Fruit fly (Drosophila melanogaster) whole organism, wandering third instar larva: ENCODE results near the gene cher.
A peak's percentile ranks its signal among the peaks of the same experiment; 100 is the strongest.

ENCODE experiments used
- Abd-B ChIP-seq: fragments of >200 bp; optimal IDR thresholded peaks from 2 replicates; lab custom pipeline; 2017; ENCODE audit warnings: missing biosample characterization, missing genetic modification characterization
- CG32264 ChIP-seq: fragments of 200-800 bp; sonication (Bioruptor generic); optimal IDR thresholded peaks from 2 replicates; lab custom pipeline; 2016; ENCODE audit warnings: missing biosample characterization, missing genetic modification characterization
- CG9705 ChIP-seq: fragments of 200-800 bp; sonication (Bioruptor generic); optimal IDR thresholded peaks from 2 replicates; lab custom pipeline; 2018; ENCODE audit warnings: missing biosample characterization, mild to moderate bottlenecking, missing genetic modification characterization
- CrebA ChIP-seq: fragments of 200-800 bp; sonication (Bioruptor generic); optimal IDR thresholded peaks from 2 replicates; lab custom pipeline; 2016; ENCODE audit warnings: missing biosample characterization, mild to moderate bottlenecking, missing genetic modification characterization, borderline replicate concordance
- Dfd ChIP-seq: fragments of >200 bp; optimal IDR thresholded peaks from 2 replicates; lab custom pipeline; 2017; ENCODE audit warnings: missing biosample characterization, missing genetic modification characterization
- Dif ChIP-seq: fragments of 200-275, 200-300 bp; sonication (Bioruptor generic); optimal IDR thresholded peaks from 2 replicates; lab custom pipeline; 2018; ENCODE audit warnings: missing biosample characterization, missing genetic modification characterization; ENCODE audit not compliant: partially characterized antibody
- GATAd ChIP-seq: sonication (Bioruptor generic); optimal IDR thresholded peaks from 2 replicates; lab custom pipeline; 2016; ENCODE audit warnings: missing biosample characterization, missing genetic modification characterization
- HLH106 ChIP-seq: fragments of 200-800 bp; optimal IDR thresholded peaks from 3 replicates; lab custom pipeline; 2019; ENCODE audit warnings: missing biosample characterization, mild to moderate bottlenecking, missing genetic modification characterization, moderate library complexity
- Hnf4 ChIP-seq: fragments of 200-800 bp; sonication (Bioruptor generic); optimal IDR thresholded peaks from 2 replicates; lab custom pipeline; 2016; ENCODE audit warnings: missing biosample characterization, mild to moderate bottlenecking, missing genetic modification characterization
- Hr78 ChIP-seq: fragments of >200 bp; optimal IDR thresholded peaks from 2 replicates; lab custom pipeline; 2017; ENCODE audit warnings: missing biosample characterization, missing genetic modification characterization
- Hr83 ChIP-seq: fragments of 200-300 bp; sonication (Bioruptor generic); optimal IDR thresholded peaks from 2 replicates; lab custom pipeline; 2016; ENCODE audit warnings: missing biosample characterization, mild to moderate bottlenecking, missing genetic modification characterization, moderate library complexity; ENCODE audit not compliant: poor library complexity, severe bottlenecking
- Jra ChIP-seq: sonication (Bioruptor generic); optimal IDR thresholded peaks from 2 replicates; lab custom pipeline; 2016; ENCODE audit warnings: missing biosample characterization, missing genetic modification characterization
- Mio ChIP-seq: sonication (Bioruptor generic); optimal IDR thresholded peaks from 2 replicates; lab custom pipeline; 2016; ENCODE audit warnings: missing biosample characterization, missing genetic modification characterization
- Myc ChIP-seq: fragments of >200 bp; optimal IDR thresholded peaks from 2 replicates; lab custom pipeline; 2017
- N ChIP-seq: fragments of >200 bp; optimal IDR thresholded peaks from 2 replicates; lab custom pipeline; 2018; ENCODE audit warnings: missing biosample characterization, missing external identifiers, missing genetic modification characterization
- OdsH ChIP-seq: fragments of 200-800 bp; sonication (Bioruptor generic); optimal IDR thresholded peaks from 2 replicates; lab custom pipeline; 2016; ENCODE audit warnings: missing biosample characterization, mild to moderate bottlenecking, missing genetic modification characterization
- Rel ChIP-seq, 2 experiments: fragments of 200-800 bp; sonication (Bioruptor generic) in 1 of 2; optimal IDR thresholded peaks; 2 replicates in 1 of 2; 3 replicates in 1 of 2; lab custom pipeline; 2016 to 2019; ENCODE audit warnings: mild to moderate bottlenecking in 2 of 2, missing biosample characterization in 2 of 2, missing genetic modification characterization in 2 of 2, moderate library complexity in 1 of 2
- Sp1 ChIP-seq: fragments of 200-800 bp; sonication (Bioruptor generic); optimal IDR thresholded peaks from 3 replicates; lab custom pipeline; 2019; ENCODE audit warnings: missing biosample characterization, mild to moderate bottlenecking, missing genetic modification characterization, moderate library complexity
- Vsx2 ChIP-seq: fragments of 200-300, 225-300 bp; sonication (Bioruptor generic); optimal IDR thresholded peaks from 2 replicates; lab custom pipeline; 2018; ENCODE audit warnings: missing biosample characterization, missing genetic modification characterization; ENCODE audit not compliant: partially characterized antibody
- br ChIP-seq: fragments of 200-800 bp; sonication (Bioruptor generic); optimal IDR thresholded peaks from 2 replicates; lab custom pipeline; 2016; ENCODE audit warnings: missing biosample characterization, missing genetic modification characterization
- brk ChIP-seq: fragments of 200-800 bp; sonication (Bioruptor generic); optimal IDR thresholded peaks from 2 replicates; lab custom pipeline; 2016; ENCODE audit warnings: missing biosample characterization, mild to moderate bottlenecking, missing genetic modification characterization
- dl ChIP-seq, 2 experiments: fragments of 175-275, 200-275 bp in 1 of 2; fragments of 200-275 bp in 1 of 2; sonication (Bioruptor generic); optimal IDR thresholded peaks; lab custom pipeline; 2018; ENCODE audit warnings: mild to moderate bottlenecking in 2 of 2, missing biosample characterization in 2 of 2, missing genetic modification characterization in 2 of 2, moderate library complexity in 2 of 2; ENCODE audit not compliant: partially characterized antibody in 2 of 2, insufficient read depth in 1 of 2
- dmrt93B ChIP-seq: fragments of 200-800 bp; sonication (Bioruptor generic); optimal IDR thresholded peaks from 2 replicates; lab custom pipeline; 2018; ENCODE audit warnings: missing biosample characterization, mild to moderate bottlenecking, missing genetic modification characterization
- dsf ChIP-seq: sonication (Bioruptor generic); optimal IDR thresholded peaks from 2 replicates; lab custom pipeline; 2016; ENCODE audit warnings: missing biosample characterization, missing genetic modification characterization, borderline replicate concordance
- ey ChIP-seq: fragments of 200-800 bp; sonication (Bioruptor generic); optimal IDR thresholded peaks from 2 replicates; lab custom pipeline; 2016; ENCODE audit warnings: missing biosample characterization, missing genetic modification characterization
- foxo ChIP-seq, 2 experiments: fragments of 200-800 bp; sonication (Bioruptor generic); optimal IDR thresholded peaks; 2 replicates in 1 of 2; 3 replicates in 1 of 2; lab custom pipeline; 2016 to 2017; ENCODE audit warnings: missing biosample characterization in 2 of 2, missing genetic modification characterization in 2 of 2
- fru ChIP-seq: fragments of 200-800 bp; sonication (Bioruptor generic); optimal IDR thresholded peaks from 3 replicates; lab custom pipeline; 2016; ENCODE audit warnings: missing biosample characterization, mild to moderate bottlenecking, missing genetic modification characterization
- h ChIP-seq: fragments of 200-800 bp; sonication (Bioruptor generic); optimal IDR thresholded peaks from 3 replicates; lab custom pipeline; 2016; ENCODE audit warnings: missing biosample characterization, mild to moderate bottlenecking, missing genetic modification characterization
- jim ChIP-seq: fragments of 175-275, 200-325 bp; sonication (Bioruptor generic); optimal IDR thresholded peaks from 2 replicates; lab custom pipeline; 2016; ENCODE audit warnings: missing biosample characterization, mild to moderate bottlenecking, missing genetic modification characterization
- lola ChIP-seq: fragments of >200 bp; optimal IDR thresholded peaks from 2 replicates; lab custom pipeline; 2017; ENCODE audit warnings: missing biosample characterization, missing genetic modification characterization
- pan ChIP-seq: fragments of >200 bp; optimal IDR thresholded peaks from 2 replicates; lab custom pipeline; 2017
- psq ChIP-seq: fragments of 200-800 bp; sonication (Bioruptor generic); optimal IDR thresholded peaks from 3 replicates; lab custom pipeline; 2017; ENCODE audit warnings: missing biosample characterization, mild to moderate bottlenecking, missing genetic modification characterization, moderate library complexity
- rgr ChIP-seq: fragments of 200-800 bp; sonication (Bioruptor generic); optimal IDR thresholded peaks from 3 replicates; lab custom pipeline; 2016; ENCODE audit warnings: missing biosample characterization, mild to moderate bottlenecking, missing genetic modification characterization
- sage ChIP-seq: fragments of 200-800 bp; sonication (Bioruptor generic); optimal IDR thresholded peaks from 2 replicates; lab custom pipeline; 2016; ENCODE audit warnings: missing biosample characterization, mild to moderate bottlenecking, missing genetic modification characterization
- sv ChIP-seq: fragments of 200-800 bp; sonication (Bioruptor generic); optimal IDR thresholded peaks from 3 replicates; lab custom pipeline; 2016; ENCODE audit warnings: missing biosample characterization, missing genetic modification characterization
- tai ChIP-seq: sonication (Bioruptor generic); optimal IDR thresholded peaks from 2 replicates; lab custom pipeline; 2016; ENCODE audit warnings: missing biosample characterization, missing genetic modification characterization
- usp ChIP-seq: fragments of >200 bp; optimal IDR thresholded peaks from 2 replicates; lab custom pipeline; 2017; ENCODE audit warnings: missing biosample characterization, missing genetic modification characterization
- woc ChIP-seq: sonication (Bioruptor generic); optimal IDR thresholded peaks from 2 replicates; lab custom pipeline; 2016; ENCODE audit warnings: missing biosample characterization, mild to moderate bottlenecking, missing genetic modification characterization

The cher gene

dm6 chr3R:17125339-17126044 lies at the start of gene cher:
TSS of gene cher (minus strand) at chr3R:17125389.
- TF ChIP-seq CG9705 (GFP tag; lab: Kevin White, UChicago) = no peak
- peak; percentile 69 for TF ChIP-seq Myc
- TF ChIP-seq pan = no peak

- no peak for TF ChIP-seq sage (GFP tag; lab: Kevin White, UChicago)
- TF ChIP-seq usp (GFP tag; lab: Kevin White, UChicago) = no peak
- no peak for TF ChIP-seq CG32264 (GFP tag; lab: Kevin White, UChicago)
- no peak for TF ChIP-seq tai (GFP tag; lab: Kevin White, UChicago)
- TF ChIP-seq dmrt93B (GFP tag; lab: Kevin White, UChicago) = no peak
- TF ChIP-seq dsf (GFP tag; lab: Kevin White, UChicago) = no peak
- TF ChIP-seq h (GFP tag; lab: Kevin White, UChicago) = peak; percentile 72
- TF ChIP-seq Myc = peak; percentile 34
- TF ChIP-seq woc (GFP tag; lab: Kevin White, UChicago) = peak; percentile 50
- TF ChIP-seq foxo (GFP tag; optimal IDR thresholded peaks at IDR 0.05; lab: Kevin White, UChicago) = peak in 1 of 2 experiments; percentile 72
- TF ChIP-seq HLH106 (tag; lab: Kevin White, UChicago) = peak; percentile 57
- no peak for TF ChIP-seq dl (GFP tag; optimal IDR thresholded peaks at IDR 0.05; lab: Kevin White, UChicago; ENCODE audit: insufficient read depth in 1 of 2, partially characterized antibody in 2 of 2)
- no peak for TF ChIP-seq Dfd (GFP tag; lab: Kevin White, UChicago)
- TF ChIP-seq Hr78 = no peak
- TF ChIP-seq lola = no peak
- TF ChIP-seq pan = no peak
- TF ChIP-seq sv (GFP tag; lab: Kevin White, UChicago) = peak; percentile 67
- TF ChIP-seq Hnf4 (GFP tag; lab: Kevin White, UChicago) = no peak
- TF ChIP-seq Dif (GFP tag; lab: Kevin White, UChicago) = no peak
- no peak for TF ChIP-seq brk (GFP tag; lab: Kevin White, UChicago)
- no peak for TF ChIP-seq Abd-B
- peak; percentile 79 for TF ChIP-seq rgr (GFP tag; lab: Kevin White, UChicago)
- TF ChIP-seq Mio (GFP tag; lab: Kevin White, UChicago) = no peak
- TF ChIP-seq CrebA (GFP tag; lab: Kevin White, UChicago) = no peak
- peak; percentile 56 for TF ChIP-seq fru
- peak; percentile 76 for TF ChIP-seq Hr83 (GFP tag; lab: Kevin White, UChicago)
- TF ChIP-seq GATAd (GFP tag; lab: Kevin White, UChicago) = no peak
- no peak for TF ChIP-seq Rel (GFP tag; optimal IDR thresholded peaks at IDR 0.05; lab: Kevin White, UChicago)
- peak; percentile 96 for TF ChIP-seq Rel (tag; optimal IDR thresholded peaks at IDR 0.05; lab: Kevin White, UChicago)
- TF ChIP-seq CG9705 (GFP tag; lab: Kevin White, UChicago) = no peak
- TF ChIP-seq Jra (GFP tag; lab: Kevin White, UChicago) = peak; percentile 26
- no peak for TF ChIP-seq jim (GFP tag; lab: Kevin White, UChicago)
- peak; percentile 55 for TF ChIP-seq br (GFP tag; lab: Kevin White, UChicago)
- peak; percentile 53 for TF ChIP-seq ey (GFP tag; lab: Kevin White, UChicago)
- no peak for TF ChIP-seq N
- no peak for TF ChIP-seq Vsx2 (GFP tag; lab: Kevin White, UChicago)
- TF ChIP-seq Sp1 = peak; percentile 61
- TF ChIP-seq psq = peak; percentile 34
- peak; percentile 54 for TF ChIP-seq OdsH
Measured at dm6 chr3R:17151376-17152026, 26.3 kb upstream of the cher start, which contains the start of gene CG5292. TSS of gene CG5292 (plus strand) at chr3R:17151861.
